Fruit fly (Drosophila melanogaster): ENCODE measurements around the gene RtGEF.
A peak's percentile ranks its signal among the peaks of the same experiment; 100 is the strongest.

DNA sequence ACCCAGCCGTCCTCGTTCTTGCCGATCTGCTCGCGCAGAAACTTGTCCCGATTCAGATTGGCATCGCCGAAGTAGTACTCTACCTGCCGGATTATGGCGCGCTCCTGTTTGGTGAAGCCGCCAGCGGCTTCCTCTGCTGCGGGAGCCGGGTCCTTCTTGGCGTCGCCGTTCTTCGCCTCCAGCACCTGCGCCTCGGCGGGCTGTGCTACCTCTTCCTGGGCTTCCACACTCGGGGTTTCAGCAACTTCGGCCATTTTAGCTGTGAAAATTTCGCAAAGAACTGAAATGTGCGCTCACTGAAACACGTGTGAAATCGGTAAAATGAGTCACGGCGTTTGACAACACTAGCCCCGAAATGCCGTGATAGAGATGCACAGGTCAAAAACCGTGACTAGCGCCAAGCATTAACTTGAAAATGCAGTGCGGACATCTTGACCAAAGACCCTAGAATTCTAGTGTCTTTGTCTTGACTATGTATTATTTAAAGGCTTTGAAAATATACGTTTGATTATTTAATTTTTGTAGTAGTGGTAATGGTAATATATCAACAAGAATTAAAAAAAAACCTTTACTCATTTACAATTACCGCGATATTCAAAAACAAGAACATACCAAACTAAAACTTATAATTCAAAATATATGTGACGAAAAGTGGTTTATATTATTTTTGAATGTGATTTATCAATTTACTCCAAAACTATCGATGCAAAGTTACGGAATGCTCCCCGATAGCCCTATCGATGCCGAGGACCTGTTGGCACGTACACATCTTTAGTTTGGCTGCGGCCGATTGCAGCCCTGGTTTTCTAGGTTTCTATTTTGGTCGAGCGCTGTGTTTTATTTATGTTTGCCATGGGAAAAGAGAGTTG lies at the start of gene RtGEF, which contains the start of gene La:
- TF ChIP-seq CG14860 (GFP tag; IDR thresholded peaks at IDR 0.05; ENCODE audit: partially characterized antibody) (peak; percentile 90), Dad (GFP tag; optimal IDR thresholded peaks at IDR 0.05) (peak; percentile 12), Gsc (GFP tag; IDR thresholded peaks at IDR 0.05) (no peak), sqz (GFP tag; optimal IDR thresholded peaks at IDR 0.05) (no peak)
